Fruit fly (Drosophila melanogaster): Measurements from ENCODE around the gene CG43402.

Gene CG43402

DNA sequence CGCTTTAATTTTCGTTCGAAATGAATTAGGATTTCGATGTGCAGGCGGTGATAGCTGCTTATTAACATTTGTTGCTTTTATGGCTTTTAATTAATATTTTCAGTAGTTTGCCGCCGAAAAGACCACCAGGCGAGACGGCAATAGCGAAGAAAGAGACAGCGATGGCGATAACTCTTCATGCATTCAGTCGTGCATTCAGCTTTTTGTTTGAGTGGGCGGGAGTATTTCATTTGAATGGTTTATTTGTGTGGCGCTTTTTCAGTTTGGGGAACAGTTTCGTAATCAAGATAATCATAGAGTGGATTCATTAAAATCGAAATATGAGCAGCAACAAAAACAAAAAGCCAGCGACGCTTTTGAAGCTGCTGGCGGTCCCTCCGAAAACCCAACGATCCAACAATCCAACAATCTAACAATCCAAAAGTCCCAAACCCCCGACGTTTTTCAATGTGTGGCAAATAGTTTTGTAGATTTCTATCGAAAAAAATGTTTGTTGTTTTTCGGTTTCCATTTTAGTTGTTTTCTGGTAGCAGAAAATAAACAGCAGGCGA, 18.5 kb upstream of the CG43402 start:
- TF ChIP-seq noc (tag; optimal IDR thresholded peaks at IDR 0.05), result no peak

DNA sequence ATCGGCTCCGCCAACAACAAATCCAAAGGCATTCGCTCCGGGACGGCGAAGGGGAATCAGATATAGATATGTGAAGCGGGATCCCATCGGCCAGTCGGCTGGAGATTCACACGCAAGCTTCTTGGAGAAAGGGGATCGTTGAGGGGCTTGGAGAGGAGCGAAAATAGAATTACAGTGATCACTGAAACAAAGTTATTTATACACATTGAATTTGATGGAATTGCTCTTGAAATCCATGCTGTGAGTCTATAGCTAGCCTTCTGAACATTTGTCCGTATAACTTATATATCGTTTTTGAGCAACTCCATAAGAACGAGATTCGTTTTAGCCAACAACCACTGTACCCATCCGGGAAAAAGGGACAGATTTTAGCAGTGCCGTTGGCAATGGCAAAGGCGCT, 17.6 kb upstream of the CG43402 start:
- peak; percentile 37 for TF ChIP-seq noc (tag; optimal IDR thresholded peaks at IDR 0.05)

dm6 chr2L:1425799-1426357, 16.5 kb upstream of the CG43402 start:
- no peak for TF ChIP-seq noc (tag; optimal IDR thresholded peaks at IDR 0.05)

- TF ChIP-seq noc (tag; optimal IDR thresholded peaks at IDR 0.05), result no peak
Observed at dm6 chr2L:1426821-1427265, 15.6 kb upstream of the CG43402 start.

DNA sequence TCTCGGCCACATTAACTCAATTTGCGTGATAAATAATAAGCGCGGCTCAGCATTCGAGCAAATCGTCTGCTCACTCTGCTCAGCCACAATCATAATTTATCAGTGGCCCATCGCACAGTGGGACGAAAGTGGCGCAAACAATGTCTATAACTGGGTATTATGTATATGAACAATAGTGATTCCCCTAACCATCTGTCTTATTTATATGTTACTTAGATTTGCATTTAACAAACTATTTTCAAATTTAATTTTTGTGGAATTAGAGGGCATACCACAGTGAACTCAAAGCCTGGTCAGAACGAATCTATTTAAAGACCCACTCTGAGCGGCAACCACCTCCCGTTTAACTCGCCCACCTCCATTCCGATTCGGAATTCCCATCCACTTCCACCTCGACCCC, 14.6 kb upstream of the CG43402 start:
- no peak for TF ChIP-seq noc (tag; optimal IDR thresholded peaks at IDR 0.05)

DNA sequence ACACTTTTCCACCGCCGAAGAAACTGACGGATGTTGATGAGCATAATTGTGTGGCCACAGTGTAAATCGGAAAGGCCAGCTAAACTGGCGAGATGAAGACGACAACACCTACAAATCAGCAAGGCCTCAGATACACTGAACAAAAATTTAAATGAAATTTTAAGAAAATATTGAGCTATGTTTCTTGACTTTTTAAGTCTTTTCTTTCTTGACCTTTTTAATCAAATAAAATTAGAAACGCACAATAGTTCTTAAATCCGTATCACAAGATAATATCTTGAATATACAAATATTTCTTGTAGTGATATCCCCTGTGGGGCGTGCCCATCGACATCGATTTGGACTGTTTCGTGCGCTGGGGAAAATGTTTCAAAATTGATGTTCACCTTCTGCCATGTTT, 14.1 kb upstream of the CG43402 start, which contains the start of gene CG43401:
CG43401 (plus strand) TSS at position 185 of the 400 bp plus-strand sequence.
- TF ChIP-seq noc (tag; optimal IDR thresholded peaks at IDR 0.05), result no peak

dm6 chr2L:1429558-1429957, 12.9 kb upstream of the CG43402 start:
- TF ChIP-seq noc (tag; optimal IDR thresholded peaks at IDR 0.05), result no peak

DNA sequence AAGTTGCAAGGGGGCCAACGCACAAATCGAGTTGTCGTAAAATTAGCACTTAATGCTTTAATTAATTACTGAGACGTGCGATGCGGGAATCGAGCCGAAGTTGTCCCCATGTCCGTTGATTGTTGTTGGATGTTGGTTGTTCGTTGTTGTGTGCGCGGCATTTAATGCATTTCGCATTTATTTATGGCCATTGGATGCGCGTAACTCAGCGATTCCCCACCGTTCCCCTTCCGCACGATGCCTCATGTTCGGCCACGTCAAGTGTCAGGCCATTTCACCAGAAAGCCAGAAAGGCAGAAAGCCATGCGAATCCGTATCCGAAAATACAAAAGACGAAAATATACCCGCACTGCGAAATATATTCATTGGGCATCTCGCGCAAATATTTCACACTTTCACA, 11.0 kb upstream of the CG43402 start:
- no peak for TF ChIP-seq noc (tag; optimal IDR thresholded peaks at IDR 0.05)

DNA sequence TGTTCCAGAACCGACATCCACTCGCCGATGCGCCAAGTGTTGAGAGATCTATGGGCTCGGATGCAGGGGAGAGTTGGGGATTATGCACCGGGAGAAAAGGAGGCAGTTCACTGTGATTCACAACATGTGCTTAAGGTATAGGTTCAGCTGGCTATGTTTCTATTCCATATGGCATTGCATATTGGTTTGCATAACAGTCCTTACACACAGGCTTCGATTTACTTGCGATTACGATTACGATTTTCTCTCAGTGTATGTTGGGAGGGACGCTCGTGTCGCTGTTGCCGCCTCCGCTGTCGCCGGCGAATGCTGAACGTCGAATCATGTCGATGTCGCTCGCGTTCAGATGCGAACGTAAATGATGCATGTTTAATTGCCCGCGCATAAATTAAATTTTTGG, 8.7 kb upstream of the CG43402 start:
- TF ChIP-seq noc (tag; optimal IDR thresholded peaks at IDR 0.05), result no peak

DNA sequence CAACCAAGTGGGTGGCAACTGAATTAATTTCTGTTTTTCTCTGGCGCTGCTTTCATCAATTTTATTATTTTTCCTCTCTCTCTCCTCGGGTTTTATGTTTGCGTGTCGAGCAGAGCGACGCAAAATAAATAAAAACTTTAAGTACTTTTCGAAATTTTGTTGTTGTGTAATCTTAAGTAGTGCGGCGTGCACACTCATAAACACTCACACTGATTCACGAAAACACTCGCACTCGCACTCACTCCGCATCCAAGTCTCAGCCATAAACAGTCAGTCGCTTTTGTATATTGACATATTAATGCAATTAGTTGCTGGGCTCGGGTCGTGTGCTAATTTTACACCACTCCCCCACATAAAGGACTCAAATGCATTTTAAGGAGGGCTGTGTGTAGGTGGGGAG, 7.5 kb upstream of the CG43402 start:
- no peak for TF ChIP-seq noc (tag; optimal IDR thresholded peaks at IDR 0.05)

dm6 chr2L:1435494-1435893, 6.9 kb upstream of the CG43402 start:
- TF ChIP-seq noc (tag; optimal IDR thresholded peaks at IDR 0.05), result no peak

DNA sequence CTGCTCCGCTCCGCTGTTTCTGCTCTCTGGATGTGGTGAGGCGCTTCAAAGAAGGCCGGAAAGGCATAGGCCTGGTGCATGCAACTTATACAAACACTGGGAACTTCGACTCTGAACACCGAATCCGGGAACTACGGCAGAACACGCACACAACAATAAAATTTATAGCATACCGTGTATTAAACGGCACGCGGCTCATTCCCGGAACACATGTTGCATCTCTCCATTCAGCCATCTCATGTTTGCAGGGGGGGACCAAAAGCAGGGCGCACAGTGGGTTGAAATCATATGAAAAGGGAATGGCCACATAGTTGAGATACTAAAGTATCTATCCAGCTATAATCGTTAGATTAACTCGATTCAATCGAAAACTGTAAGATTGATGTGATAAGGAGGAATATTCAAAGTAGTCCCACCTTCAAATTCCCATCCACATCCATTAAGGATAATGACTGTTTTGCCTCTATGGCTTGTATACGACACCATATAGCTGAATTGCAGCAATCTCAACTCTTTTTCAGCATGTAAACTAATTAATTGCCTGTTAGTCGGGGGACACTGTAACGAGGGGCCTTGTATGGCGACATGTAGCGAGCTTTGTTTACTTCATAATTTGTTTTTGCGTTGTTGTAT, 2.5 kb upstream of the CG43402 start:
- no peak for TF ChIP-seq noc (tag; optimal IDR thresholded peaks at IDR 0.05)

- no peak for TF ChIP-seq noc (tag; optimal IDR thresholded peaks at IDR 0.05)
Observed at dm6 chr2L:1443509-1443908, 1.1 kb downstream of the CG43402 start.

DNA sequence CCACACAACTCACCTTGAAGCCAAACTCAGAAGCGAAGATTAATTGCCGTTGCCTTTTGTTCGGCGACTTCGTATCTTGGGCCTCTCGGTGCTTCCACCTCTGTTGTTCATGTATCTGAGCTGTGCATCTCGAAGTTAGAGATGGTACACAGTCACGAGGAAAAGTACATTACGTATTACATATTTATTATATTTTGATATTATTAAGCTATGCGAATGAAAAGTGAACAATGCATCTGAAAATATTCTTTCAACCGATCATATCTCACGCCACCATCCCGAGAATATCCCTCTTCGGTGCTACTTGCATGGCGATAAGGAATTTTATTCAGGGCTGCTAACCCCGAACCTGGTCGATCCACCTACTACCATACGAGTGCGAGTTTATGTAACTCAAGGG, 2.6 kb downstream of the CG43402 start:
- TF ChIP-seq noc (tag; optimal IDR thresholded peaks at IDR 0.05), result no peak

DNA sequence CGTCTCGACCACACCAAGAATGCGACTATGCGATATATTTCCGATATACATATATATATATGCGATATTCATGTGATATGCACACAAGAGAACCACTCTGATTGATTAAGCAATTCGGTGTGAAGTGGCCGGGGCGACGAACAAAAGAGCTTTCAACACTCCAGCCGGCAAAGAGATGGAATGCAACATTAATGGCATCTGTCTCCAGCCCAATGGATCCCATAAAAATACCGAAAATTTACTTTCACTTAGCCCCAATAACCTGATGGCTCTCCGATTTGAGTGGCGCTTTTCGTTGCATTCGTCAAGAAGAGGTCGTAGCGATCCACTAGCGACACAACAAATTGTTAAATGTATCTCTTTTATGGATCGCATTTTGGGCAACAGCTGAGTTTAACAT, 4.3 kb downstream of the CG43402 start:
- no peak for TF ChIP-seq noc (tag; optimal IDR thresholded peaks at IDR 0.05)

- no peak for TF ChIP-seq noc (tag; optimal IDR thresholded peaks at IDR 0.05)
Observed at dm6 chr2L:1447652-1448051, 5.2 kb downstream of the CG43402 start.

dm6 chr2L:1448188-1448587, 5.8 kb downstream of the CG43402 start:
- TF ChIP-seq noc (tag; optimal IDR thresholded peaks at IDR 0.05), result no peak
